Fruit fly (Drosophila melanogaster): ENCODE results near the gene alphaCOP.

DNA sequence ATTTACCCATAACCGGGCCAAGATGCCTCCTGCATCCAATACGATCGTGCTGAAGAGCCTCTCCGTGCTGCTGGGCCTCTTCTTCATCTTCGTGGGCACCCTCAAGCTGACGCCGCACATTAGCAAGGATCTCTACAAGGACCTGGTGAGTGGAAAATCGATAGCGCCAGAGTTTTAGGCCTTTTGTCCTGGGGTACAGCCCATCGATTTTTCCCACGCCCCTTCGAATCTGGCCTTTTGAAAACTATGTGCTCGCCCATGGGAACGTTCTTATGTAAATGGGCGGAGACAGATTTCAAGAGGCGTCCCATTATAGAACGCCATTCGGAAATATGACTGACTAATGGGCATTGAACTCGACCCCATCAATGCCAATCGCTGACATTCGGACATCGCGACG is 4.4 kb upstream of the alphaCOP start:
- no peak for TF ChIP-seq CG10669 (GFP tag; optimal IDR thresholded peaks at IDR 0.05)
- no peak for TF ChIP-seq fd85E (GFP tag; optimal IDR thresholded peaks at IDR 0.05)
- TF ChIP-seq topi (GFP tag; optimal IDR thresholded peaks at IDR 0.05): no peak
- no peak for TF ChIP-seq CG11762 (GFP tag; optimal IDR thresholded peaks at IDR 0.05; ENCODE audit: insufficient read depth)
- no peak for TF ChIP-seq CG7368 (GFP tag; optimal IDR thresholded peaks at IDR 0.05)
- no peak for TF ChIP-seq Eip93F (GFP tag; optimal IDR thresholded peaks at IDR 0.05)
- no peak for TF ChIP-seq CG32006 (GFP tag; optimal IDR thresholded peaks at IDR 0.05)
- no peak for TF ChIP-seq Smox (GFP tag; optimal IDR thresholded peaks at IDR 0.05)
- TF ChIP-seq Lpt (GFP tag; optimal IDR thresholded peaks at IDR 0.05): no peak

All from whole organism, prepupa.